In the genomic region with DNA sequence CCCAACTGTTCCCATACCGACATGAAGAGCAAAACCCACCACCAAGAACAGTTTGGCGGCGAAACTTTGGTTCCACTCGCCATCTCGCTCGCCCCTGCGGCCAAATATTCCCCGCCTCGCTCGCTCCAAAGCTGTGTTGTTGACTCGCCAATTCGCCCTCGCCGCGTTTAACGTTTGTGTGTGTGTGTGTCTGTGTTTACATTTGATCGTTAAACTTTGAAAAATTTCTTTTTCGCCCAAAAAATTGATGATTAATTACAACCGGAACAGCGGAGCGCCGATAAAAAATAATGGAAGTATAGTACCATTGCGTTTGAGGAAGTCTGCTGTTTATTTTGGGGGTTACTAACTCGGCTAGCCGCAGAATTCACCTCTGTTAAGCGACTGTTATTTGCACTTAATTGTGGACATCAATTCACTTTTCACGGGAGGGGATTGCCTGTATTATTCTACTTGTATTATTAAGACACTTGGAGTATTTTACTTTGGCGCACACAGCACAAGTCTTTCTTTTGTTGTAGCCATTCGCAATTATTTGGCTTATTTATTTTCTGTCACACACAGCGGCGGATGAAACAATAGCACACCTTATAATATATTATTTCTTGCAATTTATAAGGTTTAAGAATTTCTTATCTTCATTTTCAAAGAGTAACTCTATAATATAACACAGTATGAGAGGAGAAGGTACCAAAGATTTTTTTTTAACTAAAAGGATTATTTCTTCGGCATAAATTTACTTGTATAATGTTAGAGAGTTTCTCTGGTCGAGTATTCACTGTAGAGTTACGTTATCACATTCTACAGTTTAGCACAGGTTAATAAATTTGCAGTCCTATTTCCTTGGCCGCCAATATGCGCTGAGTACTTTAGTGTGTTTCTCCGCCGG, we compare ENCODE assay signal across 1 fruit fly cellular context.
A peak's percentile ranks its signal among the peaks of the same experiment; 100 is the strongest.
TF ChIP-seq lines count a peak whose summit lies in the region.

No protein-coding gene starts in this region.

TF ChIP-seq in whole organism, embryonic, 481 proteins besides CTCF, POLR2A, EP300 and RAD21 (continued from another document and continues in another):
- TF ChIP-seq kay (GFP tag; optimal IDR thresholded peaks at IDR 0.05; lab: Kevin White, UChicago) (peak; percentile 18), CG34224 (GFP tag; IDR thresholded peaks at IDR 0.05; lab: Robert Waterston, UW; ENCODE audit: partially characterized antibody) (no peak), gro (GFP tag; optimal IDR thresholded peaks at IDR 0.05; lab: Kevin White, UChicago) (peak; percentile 69), pb (GFP tag; optimal IDR thresholded peaks at IDR 0.05; lab: Kevin White, UChicago) (peak; percentile 41), CG15601 (tag; optimal IDR thresholded peaks at IDR 0.05; lab: Kevin White, UChicago) (peak; percentile 59), ttk (GFP tag; IDR thresholded peaks at IDR 0.05; lab: Robert Waterston, UW) (no peak), CG15073 (GFP tag; optimal IDR thresholded peaks at IDR 0.05; lab: Kevin White, UChicago) (no peak), Mad (GFP tag; optimal IDR thresholded peaks at IDR 0.05; lab: Kevin White, UChicago) (peak; percentile 58), Hsf (GFP tag; optimal IDR thresholded peaks at IDR 0.05; lab: Kevin White, UChicago) (peak; percentile 86), CG9215 (GFP tag; IDR thresholded peaks at IDR 0.05; lab: Robert Waterston, UW) (no peak), NfI (GFP tag; optimal IDR thresholded peaks at IDR 0.05; lab: Kevin White, UChicago) (peak; percentile 81), C15 (GFP tag; IDR thresholded peaks at IDR 0.05; lab: Robert Waterston, UW) (no peak), CG13296 (GFP tag; optimal IDR thresholded peaks at IDR 0.05; lab: Kevin White, UChicago) (peak; percentile 81), Sox100B (GFP tag; optimal IDR thresholded peaks at IDR 0.05; lab: Kevin White, UChicago) (peak; percentile 79), gsb-n (tag; optimal IDR thresholded peaks at IDR 0.05; lab: Kevin White, UChicago) (peak; percentile 34), CG8281 (tag; optimal IDR thresholded peaks at IDR 0.05; lab: Kevin White, UChicago) (peak; percentile 48), CG18262 (tag; optimal IDR thresholded peaks at IDR 0.05; lab: Kevin White, UChicago) (peak; percentile 75), Drgx (GFP tag; IDR thresholded peaks at IDR 0.05; lab: Robert Waterston, UW) (no peak), CG10267 (tag; optimal IDR thresholded peaks at IDR 0.05; lab: Kevin White, UChicago) (peak; percentile 67), oc (tag; optimal IDR thresholded peaks at IDR 0.05; lab: Kevin White, UChicago) (peak; percentile 26), CG9437 (GFP tag; optimal IDR thresholded peaks at IDR 0.05; lab: Kevin White, UChicago) (peak; percentile 81), bigmax (GFP tag; optimal IDR thresholded peaks at IDR 0.05; lab: Kevin White, UChicago) (no peak), CG12155 (GFP tag; optimal IDR thresholded peaks at IDR 0.05; lab: Kevin White, UChicago) (peak; percentile 82), NC2α (GFP tag; optimal IDR thresholded peaks at IDR 0.05; lab: Kevin White, UChicago) (no peak), zen (tag; optimal IDR thresholded peaks at IDR 0.05; lab: Kevin White, UChicago) (peak; percentile 52), CG6854 (GFP tag; optimal IDR thresholded peaks at IDR 0.05; lab: Kevin White, UChicago) (peak; percentile 85), gem (tag; optimal IDR thresholded peaks at IDR 0.05; lab: Kevin White, UChicago) (peak; percentile 91), CG18619 (GFP tag; optimal IDR thresholded peaks at IDR 0.05; lab: Kevin White, UChicago) (peak; percentile 81), Hey (tag; optimal IDR thresholded peaks at IDR 0.05; lab: Kevin White, UChicago) (peak; percentile 25), unpg (GFP tag; optimal IDR thresholded peaks at IDR 0.05; lab: Kevin White, UChicago) (peak; percentile 80), CG7357 (GFP tag; IDR thresholded peaks at IDR 0.05; lab: Robert Waterston, UW) (0 out of 3 replicates have a peak, but pooled peaks have one; percentile 25), Ptx1 (GFP tag; IDR thresholded peaks at IDR 0.05; lab: Robert Waterston, UW) (no peak), odd (GFP tag; optimal IDR thresholded peaks at IDR 0.05; lab: Kevin White, UChicago) (peak; percentile 81), CG11085 (GFP tag; IDR thresholded peaks at IDR 0.05; lab: Robert Waterston, UW) (no peak), psq (GFP tag; optimal IDR thresholded peaks at IDR 0.05; lab: Kevin White, UChicago) (peak; percentile 23), esg (GFP tag; conservative IDR thresholded peaks at IDR 0.05; lab: Robert Waterston, UW) (no peak), CG9932 (GFP tag; IDR thresholded peaks at IDR 0.05; lab: Robert Waterston, UW) (no peak), Dip3 (GFP tag; optimal IDR thresholded peaks at IDR 0.05; lab: Kevin White, UChicago) (peak; percentile 76), CG7372 (GFP tag; IDR thresholded peaks at IDR 0.05; lab: Robert Waterston, UW) (no peak), ab (GFP tag; optimal IDR thresholded peaks at IDR 0.05; lab: Kevin White, UChicago) (no peak), B-H1 (GFP tag; IDR thresholded peaks at IDR 0.05; lab: Robert Waterston, UW) (no peak), fd3F (GFP tag; optimal IDR thresholded peaks at IDR 0.05; lab: Kevin White, UChicago) (peak; percentile 89), chif (GFP tag; optimal IDR thresholded peaks at IDR 0.05; lab: Kevin White, UChicago) (peak; percentile 12 to 49), Elba2 (GFP tag; optimal IDR thresholded peaks at IDR 0.05; lab: Kevin White, UChicago) (no peak), prd (optimal IDR thresholded peaks at IDR 0.05; lab: Kevin White, UChicago) (no peak), prd (GFP tag; IDR thresholded peaks at IDR 0.05; lab: Robert Waterston, UW) (no peak), ara (GFP tag; IDR thresholded peaks at IDR 0.05; lab: Robert Waterston, UW) (no peak), CG8478 (optimal IDR thresholded peaks at IDR 0.05; lab: Kevin White, UChicago) (peak; percentile 68), ro (GFP tag; IDR thresholded peaks at IDR 0.05; lab: Robert Waterston, UW) (no peak), CG14710 (tag; optimal IDR thresholded peaks at IDR 0.05; lab: Kevin White, UChicago) (peak; percentile 18), nom (GFP tag; optimal IDR thresholded peaks at IDR 0.05; lab: Kevin White, UChicago) (no peak), emc (GFP tag; optimal IDR thresholded peaks at IDR 0.05; lab: Kevin White, UChicago) (peak; percentile 37), onecut (GFP tag; IDR thresholded peaks at IDR 0.05; lab: Robert Waterston, UW) (peak; percentile 56; the same call in 1 of the 2 replicates), CG31365 (tag; optimal IDR thresholded peaks at IDR 0.05; lab: Kevin White, UChicago) (peak; percentile 62), dmrt99B (tag; optimal IDR thresholded peaks at IDR 0.05; lab: Kevin White, UChicago) (peak; percentile 83), Aef1 (GFP tag; IDR thresholded peaks at IDR 0.05; lab: Robert Waterston, UW) (no peak), dan (GFP tag; IDR thresholded peaks at IDR 0.05; lab: Robert Waterston, UW) (no peak), Ets65A (GFP tag; lab: Kevin White, UChicago) (peak; percentile 97), CG9609 (GFP tag; optimal IDR thresholded peaks at IDR 0.05; lab: Kevin White, UChicago) (peak; percentile 57), Rx (GFP tag; IDR thresholded peaks at IDR 0.05; lab: Robert Waterston, UW) (no peak), corto (GFP tag; optimal IDR thresholded peaks at IDR 0.05; lab: Kevin White, UChicago) (peak; percentile 65), lbe (GFP tag; optimal IDR thresholded peaks at IDR 0.05; lab: Kevin White, UChicago) (peak; percentile 77), CG3847 (GFP tag; IDR thresholded peaks at IDR 0.05; lab: Robert Waterston, UW) (no peak), Hr3 (GFP tag; optimal IDR thresholded peaks at IDR 0.05; lab: Kevin White, UChicago) (peak; percentile 75), nerfin-2 (GFP tag; IDR thresholded peaks at IDR 0.05; lab: Robert Waterston, UW; ENCODE audit: partially characterized antibody) (no peak), CG33557 (GFP tag; optimal IDR thresholded peaks at IDR 0.05; lab: Kevin White, UChicago) (peak; percentile 61), CG13624 (GFP tag; optimal IDR thresholded peaks at IDR 0.05; lab: Kevin White, UChicago) (peak; percentile 88), CG8765 (GFP tag; IDR thresholded peaks at IDR 0.05; lab: Robert Waterston, UW) (no peak), CG7556 (GFP tag; optimal IDR thresholded peaks at IDR 0.05; lab: Kevin White, UChicago) (peak; percentile 91), CG34376 (GFP tag; optimal IDR thresholded peaks at IDR 0.05; lab: Kevin White, UChicago) (peak; percentile 48), nerfin-1 (tag; optimal IDR thresholded peaks at IDR 0.05; lab: Kevin White, UChicago) (peak; percentile 32), crc (GFP tag; optimal IDR thresholded peaks at IDR 0.05; lab: Kevin White, UChicago) (peak; percentile 45), CG14441 (GFP tag; IDR thresholded peaks at IDR 0.05; lab: Robert Waterston, UW) (no peak), CG16815 (GFP tag; optimal IDR thresholded peaks at IDR 0.05; lab: Kevin White, UChicago) (peak; percentile 70), en (GFP tag; optimal IDR thresholded peaks at IDR 0.05; lab: Kevin White, UChicago) (no peak), sob (GFP tag; IDR thresholded peaks at IDR 0.05; lab: Robert Waterston, UW) (no peak), CG16813 (GFP tag; IDR thresholded peaks at IDR 0.05; lab: Robert Waterston, UW; ENCODE audit: partially characterized antibody) (no peak), danr (GFP tag; IDR thresholded peaks at IDR 0.05; lab: Robert Waterston, UW) (no peak), CG3995 (GFP tag; optimal IDR thresholded peaks at IDR 0.05; lab: Kevin White, UChicago) (peak; percentile 58), Abd-B (GFP tag; optimal IDR thresholded peaks at IDR 0.05; lab: Kevin White, UChicago) (peak; percentile 75), ase (GFP tag; IDR thresholded peaks at IDR 0.05; lab: Robert Waterston, UW) (no peak), CG2116 (GFP tag; optimal IDR thresholded peaks at IDR 0.05; lab: Kevin White, UChicago) (peak; percentile 29), CG8359 (GFP tag; optimal IDR thresholded peaks at IDR 0.05; lab: Kevin White, UChicago; ENCODE audit: borderline replicate concordance) (peak; percentile 6), CG15514 (GFP tag; optimal IDR thresholded peaks at IDR 0.05; lab: Kevin White, UChicago) (peak; percentile 63), CG10654 (GFP tag; optimal IDR thresholded peaks at IDR 0.05; lab: Kevin White, UChicago) (peak; percentile 44), CoRest (tag; optimal IDR thresholded peaks at IDR 0.05; lab: Kevin White, UChicago) (peak; percentile 91), GATAe (GFP tag; conservative IDR thresholded peaks at IDR 0.05; lab: Robert Waterston, UW) (no peak), pho (GFP tag; optimal IDR thresholded peaks at IDR 0.05; lab: Kevin White, UChicago) (peak; percentile 88), CG6765 (GFP tag; optimal IDR thresholded peaks at IDR 0.05; lab: Kevin White, UChicago) (peak; percentile 67), CG12219 (GFP tag; optimal IDR thresholded peaks at IDR 0.05; lab: Kevin White, UChicago) (peak; percentile 60), Dek (tag; optimal IDR thresholded peaks at IDR 0.05; lab: Kevin White, UChicago) (peak; percentile 87), sisA (GFP tag; IDR thresholded peaks at IDR 0.05; lab: Robert Waterston, UW) (no peak), CG17186 (GFP tag; optimal IDR thresholded peaks at IDR 0.05; lab: Kevin White, UChicago) (no peak), gcm2 (GFP tag; optimal IDR thresholded peaks at IDR 0.05; lab: Kevin White, UChicago) (peak; percentile 62), stc (GFP tag; IDR thresholded peaks at IDR 0.05; lab: Robert Waterston, UW) (no peak), dm (GFP tag; optimal IDR thresholded peaks at IDR 0.05; lab: Kevin White, UChicago) (peak; percentile 42), CG14050 (GFP tag; IDR thresholded peaks at IDR 0.05; lab: Robert Waterston, UW) (no peak), CG6175 (GFP tag; IDR thresholded peaks at IDR 0.05; lab: Robert Waterston, UW) (no peak), Lim3 (GFP tag; IDR thresholded peaks at IDR 0.05; lab: Robert Waterston, UW) (no peak), CG4707 (GFP tag; optimal IDR thresholded peaks at IDR 0.05; lab: Kevin White, UChicago) (peak; percentile 49), CG4282 (GFP tag; optimal IDR thresholded peaks at IDR 0.05; lab: Kevin White, UChicago) (no peak), ind (GFP tag; optimal IDR thresholded peaks at IDR 0.05; lab: Kevin White, UChicago) (peak; percentile 78), ems (GFP tag; optimal IDR thresholded peaks at IDR 0.05; lab: Kevin White, UChicago) (peak; percentile 76), stwl (tag; optimal IDR thresholded peaks at IDR 0.05; lab: Kevin White, UChicago) (no peak), Oli (tag; optimal IDR thresholded peaks at IDR 0.05; lab: Kevin White, UChicago) (peak; percentile 85), CG32772 (GFP tag; IDR thresholded peaks at IDR 0.05; lab: Robert Waterston, UW) (no peak), repo (GFP tag; optimal IDR thresholded peaks at IDR 0.05; lab: Kevin White, UChicago) (no peak), CG11723 (GFP tag; optimal IDR thresholded peaks at IDR 0.05; lab: Kevin White, UChicago) (peak; percentile 51), Ets97D (GFP tag; optimal IDR thresholded peaks at IDR 0.05; lab: Kevin White, UChicago) (peak; percentile 35), bsh (GFP tag; optimal IDR thresholded peaks at IDR 0.05; lab: Kevin White, UChicago) (peak in 1 of 2 experiments; percentile 55), lola (GFP tag; optimal IDR thresholded peaks at IDR 0.05; lab: Kevin White, UChicago) (peak in 1 of 3 experiments; percentile 1), bab2 (GFP tag; optimal IDR thresholded peaks at IDR 0.05; lab: Kevin White, UChicago) (peak; percentile 61), CG12391 (tag; optimal IDR thresholded peaks at IDR 0.05; lab: Kevin White, UChicago) (peak; percentile 89), Eip74EF (GFP tag; optimal IDR thresholded peaks at IDR 0.05; lab: Kevin White, UChicago) (peak in 1 of 2 experiments; percentile 52), CG18764 (GFP tag; optimal IDR thresholded peaks at IDR 0.05; lab: Kevin White, UChicago) (peak; percentile 60), Nf-YC (tag; optimal IDR thresholded peaks at IDR 0.05; lab: Kevin White, UChicago) (peak; percentile 54), Max (GFP tag; optimal IDR thresholded peaks at IDR 0.05; lab: Kevin White, UChicago) (peak; percentile 50), gsb (GFP tag; IDR thresholded peaks at IDR 0.05; lab: Robert Waterston, UW) (no peak), pan (optimal IDR thresholded peaks at IDR 0.05; lab: Kevin White, UChicago) (no peak), pan (GFP tag; optimal IDR thresholded peaks at IDR 0.05 in 1 of 2, IDR thresholded peaks at IDR 0.05 in 1 of 2) (no peak), CG43689 (GFP tag; IDR thresholded peaks at IDR 0.05; lab: Robert Waterston, UW) (no peak), ssp (GFP tag; IDR thresholded peaks at IDR 0.05; lab: Robert Waterston, UW) (no peak), B-H2 (GFP tag; optimal IDR thresholded peaks at IDR 0.05; lab: Kevin White, UChicago) (peak; percentile 30), h (optimal IDR thresholded peaks at IDR 0.05; lab: Kevin White, UChicago) (no peak)
